Fruit fly (Drosophila melanogaster): ENCODE data around the gene alpha4GT1.
A peak's percentile ranks its signal among the peaks of the same experiment; 100 is the strongest.

Gene alpha4GT1

DNA sequence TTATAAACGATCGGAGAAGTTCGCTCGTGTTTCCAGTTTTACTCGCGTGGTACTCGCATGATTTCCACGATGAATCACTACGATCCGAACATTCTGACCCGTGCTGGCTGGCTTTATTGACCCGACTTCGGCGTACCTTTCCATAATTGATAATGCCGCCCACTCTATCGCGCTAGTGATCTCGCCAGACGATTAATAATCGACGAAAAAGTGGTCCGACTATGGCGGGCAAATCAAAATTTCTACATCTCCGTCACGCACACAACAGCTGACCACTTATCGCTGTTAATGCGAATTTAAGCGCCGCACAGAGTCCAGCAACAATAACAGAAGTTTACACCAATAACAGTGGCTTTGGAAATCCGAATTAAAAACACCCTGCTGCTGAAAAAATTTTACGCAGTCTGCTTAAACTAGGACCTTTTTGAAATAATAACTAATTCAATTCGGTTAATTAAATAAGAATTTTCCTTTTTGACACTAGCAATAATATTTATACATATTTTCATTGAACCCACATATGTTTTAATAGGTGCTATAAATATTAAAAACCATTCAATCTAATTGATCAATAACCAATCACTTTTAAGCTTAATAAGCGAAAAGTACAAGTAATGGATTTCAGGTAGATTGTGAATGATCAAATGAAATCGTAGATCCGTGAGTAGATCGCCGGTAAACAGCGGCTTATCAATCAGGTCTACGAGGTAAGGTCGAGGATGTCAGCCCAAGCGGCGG is 32.9 kb upstream of the alpha4GT1 start (continued):
- no peak for TF ChIP-seq z (GFP tag; IDR thresholded peaks at IDR 0.05)
- no peak for TF ChIP-seq crol (GFP tag; IDR thresholded peaks at IDR 0.05)
- no peak for TF ChIP-seq toy (GFP tag; IDR thresholded peaks at IDR 0.05)
- no peak for TF ChIP-seq stwl (tag; optimal IDR thresholded peaks at IDR 0.05)
- no peak for TF ChIP-seq NFAT (GFP tag; IDR thresholded peaks at IDR 0.05)
- peak; percentile 66 for TF ChIP-seq CG3281 (GFP tag; optimal IDR thresholded peaks at IDR 0.05)
- TF ChIP-seq HLH3B (GFP tag; IDR thresholded peaks at IDR 0.05): no peak
- no peak for TF ChIP-seq CG31388 (GFP tag; optimal IDR thresholded peaks at IDR 0.05)
- no peak for TF ChIP-seq sc (optimal IDR thresholded peaks at IDR 0.05)
- peak; percentile 22 for TF ChIP-seq sc (GFP tag; optimal IDR thresholded peaks at IDR 0.05)
- TF ChIP-seq dati (GFP tag; IDR thresholded peaks at IDR 0.05): no peak
- no peak for TF ChIP-seq B-H2 (GFP tag; optimal IDR thresholded peaks at IDR 0.05)
- TF ChIP-seq Side (GFP tag; optimal IDR thresholded peaks at IDR 0.05): no peak
- TF ChIP-seq btn (GFP tag; optimal IDR thresholded peaks at IDR 0.05): no peak
- TF ChIP-seq CG1647 (GFP tag; optimal IDR thresholded peaks at IDR 0.05): peak; percentile 13
- no peak for TF ChIP-seq ttk (GFP tag; IDR thresholded peaks at IDR 0.05)
- TF ChIP-seq CG7786 (GFP tag; optimal IDR thresholded peaks at IDR 0.05): peak; percentile 41
- TF ChIP-seq CG15269 (tag; optimal IDR thresholded peaks at IDR 0.05): no peak
- TF ChIP-seq CG16863 (GFP tag; optimal IDR thresholded peaks at IDR 0.05): peak; percentile 60
- peak; percentile 6 for TF ChIP-seq unpg (GFP tag; optimal IDR thresholded peaks at IDR 0.05)
- no peak for TF ChIP-seq Nf-YA (GFP tag; IDR thresholded peaks at IDR 0.05)
- peak; percentile 40 for TF ChIP-seq shn (GFP tag; optimal IDR thresholded peaks at IDR 0.05)
- peak; percentile 52 for TF ChIP-seq CG4424 (GFP tag; optimal IDR thresholded peaks at IDR 0.05)
- peak; percentile 60 for TF ChIP-seq Hmr (GFP tag; optimal IDR thresholded peaks at IDR 0.05)
- TF ChIP-seq grn (GFP tag; optimal IDR thresholded peaks at IDR 0.05): peak; percentile 70
- no peak for TF ChIP-seq Sox100B (GFP tag; optimal IDR thresholded peaks at IDR 0.05)
- no peak for TF ChIP-seq CG34422 (GFP tag; IDR thresholded peaks at IDR 0.05)
- TF ChIP-seq CG14014 (GFP tag; IDR thresholded peaks at IDR 0.05): no peak; the same call in 1 of the 2 replicates
- TF ChIP-seq ham (GFP tag; IDR thresholded peaks at IDR 0.05): no peak
- TF ChIP-seq MESR4 (GFP tag; optimal IDR thresholded peaks at IDR 0.05): no peak
- no peak for TF ChIP-seq sens-2 (GFP tag; IDR thresholded peaks at IDR 0.05)
- no peak for TF ChIP-seq chn (GFP tag; optimal IDR thresholded peaks at IDR 0.05)
- TF ChIP-seq CG6683 (GFP tag; optimal IDR thresholded peaks at IDR 0.05): no peak
- no peak for TF ChIP-seq CG43689 (GFP tag; IDR thresholded peaks at IDR 0.05)
- TF ChIP-seq tin (GFP tag; optimal IDR thresholded peaks at IDR 0.05): peak; percentile 31
- peak; percentile 30 for TF ChIP-seq Camta (GFP tag; optimal IDR thresholded peaks at IDR 0.05)
- TF ChIP-seq Max (GFP tag; optimal IDR thresholded peaks at IDR 0.05): peak; percentile 14
- no peak for TF ChIP-seq CG18011 (GFP tag; optimal IDR thresholded peaks at IDR 0.05)
- TF ChIP-seq CG2202 (tag; optimal IDR thresholded peaks at IDR 0.05): no peak
- no peak for TF ChIP-seq ac (GFP tag; optimal IDR thresholded peaks at IDR 0.05)
- no peak for TF ChIP-seq gsb (GFP tag; IDR thresholded peaks at IDR 0.05)
- no peak for TF ChIP-seq ap (GFP tag; IDR thresholded peaks at IDR 0.05)
- TF ChIP-seq CG6854 (GFP tag; optimal IDR thresholded peaks at IDR 0.05): no peak
- TF ChIP-seq Doc2 (GFP tag; IDR thresholded peaks at IDR 0.05): no peak
- TF ChIP-seq slou (GFP tag; optimal IDR thresholded peaks at IDR 0.05): peak; percentile 13
- TF ChIP-seq CG12219 (GFP tag; optimal IDR thresholded peaks at IDR 0.05): no peak
- TF ChIP-seq Sin3A (optimal IDR thresholded peaks at IDR 0.05): no peak
- TF ChIP-seq YL-1 (GFP tag; optimal IDR thresholded peaks at IDR 0.05): no peak
- no peak for TF ChIP-seq Stat92E (GFP tag; optimal IDR thresholded peaks at IDR 0.05)
- TF ChIP-seq CG1024 (GFP tag; IDR thresholded peaks at IDR 0.05): no peak
- TF ChIP-seq knrl (GFP tag; IDR thresholded peaks at IDR 0.05; ENCODE audit: partially characterized antibody): 0 out of 3 replicates have a peak, but pooled peaks have one; percentile 25
- no peak for TF ChIP-seq bowl (GFP tag; IDR thresholded peaks at IDR 0.05)

All from whole organism, embryonic.